Fruit fly (Drosophila melanogaster) S2 (cell line): ENCODE measurements around the gene CG8507.

Experiments
- CG8478 ChIP-seq: fragments of >200 bp; optimal IDR thresholded peaks from 2 replicates; lab custom pipeline; 2018
- CTCF ChIP-seq, 2 experiments: fragments of >200 bp; optimal IDR thresholded peaks; 2 replicates each; lab custom pipeline; 2018

dm6 chr3R:9774147-9774546 is 17.1 kb upstream of the CG8507 start, which contains the start of gene Whamy:
- TF ChIP-seq CG8478 (lab: Kevin White, UChicago) = no peak
- no peak for TF ChIP-seq CTCF (optimal IDR thresholded peaks at IDR 0.05; lab: Kevin White, UChicago)
